Worm (Caenorhabditis elegans) whole organism, L1 larva: ENCODE measurements around the gene Y82E9BL.1.

Experiments
- C04F5.9 ChIP-seq: sonication (generic microtip); optimal IDR thresholded peaks from 2 replicates; lab custom pipeline; 2016; ENCODE audit warnings: missing genetic modification characterization, missing compliant biosample characterization
- ceh-82 ChIP-seq, 3 experiments: fragments of 150-350 bp in 1 of 3; sonication (generic microtip) in 2 of 3; optimal IDR thresholded peaks; 2 replicates each; lab custom pipeline; 2014 to 2017; ENCODE audit warnings: missing biosample characterization in 3 of 3, missing genetic modification characterization in 3 of 3
- ceh-88 ChIP-seq: fragments of 200-800 bp; sonication (Bioruptor generic); IDR thresholded peaks from 2 replicates; pipeline ENCODE4 v1.3.6; 2022; ENCODE audit warnings: missing genetic modification characterization, missing compliant biosample characterization
- egl-27 ChIP-seq, 2 experiments: fragments of 150-350 bp in 1 of 2; sonication (generic microtip); optimal IDR thresholded peaks; 3 replicates each; lab custom pipeline; 2017 to 2018; ENCODE audit warnings: missing biosample characterization in 2 of 2, missing genetic modification characterization in 2 of 2, missing genetic modification reagents in 2 of 2
- elt-3 ChIP-seq, 6 experiments: fragments of 150-350 bp in 1 of 6; sonication (generic microtip); optimal IDR thresholded peaks; 2 replicates each; lab custom pipeline; 2017 to 2018; ENCODE audit warnings: missing biosample characterization in 6 of 6, missing genetic modification characterization in 6 of 6, inconsistent platforms in 1 of 6
- isw-1 ChIP-seq: fragments of 200-800 bp; sonication (Bioruptor generic); IDR thresholded peaks from 2 replicates; pipeline ENCODE4 v1.3.6; 2022; ENCODE audit warnings: missing genetic modification characterization, missing compliant biosample characterization
- lin-13 ChIP-seq: fragments of 150-350 bp; optimal IDR thresholded peaks from 2 replicates; lab custom pipeline; 2014; ENCODE audit warnings: missing biosample characterization, missing genetic modification reagents, missing genetic modification characterization
- nhr-77 ChIP-seq: fragments of 150-350 bp; optimal IDR thresholded peaks from 2 replicates; lab custom pipeline; 2014; ENCODE audit warnings: missing biosample characterization, missing genetic modification characterization
- skn-1 ChIP-seq: fragments of 150-350 bp; optimal IDR thresholded peaks from 2 replicates; lab custom pipeline; 2014; ENCODE audit warnings: missing biosample characterization, missing genetic modification characterization

ce11 chrIII:1398183-1398582, 43.0 kb upstream of the Y82E9BL.1 start:
- TF ChIP-seq nhr-77 (tag; lab: Kevin White, UChicago) (no peak), isw-1 (GFP tag; lab: Robert Waterston, UW) (no peak), ceh-88 (GFP tag; lab: Robert Waterston, UW) (no peak), ceh-82 (tag; optimal IDR thresholded peaks at IDR 0.05; lab: Kevin White, UChicago) (no peak), skn-1 (tag; lab: Kevin White, UChicago) (no peak), elt-3 (tag; optimal IDR thresholded peaks at IDR 0.05; lab: Kevin White, UChicago) (no peak), egl-27 (tag; optimal IDR thresholded peaks at IDR 0.05; lab: Kevin White, UChicago) (no peak), C04F5.9 (tag; lab: Kevin White, UChicago) (no peak), lin-13 (GFP tag; lab: Kevin White, UChicago) (no peak)
